Fruit fly (Drosophila melanogaster) whole organism, embryonic: Measurements from ENCODE around the gene CG33946.

Source experiments
- Abd-B ChIP-seq: fragments of 200-800 bp; sonication (Bioruptor generic); optimal IDR thresholded peaks from 2 replicates; lab custom pipeline; 2018; ENCODE audit warnings: missing biosample characterization, mild to moderate bottlenecking, missing genetic modification characterization, moderate library complexity
- B-H2 ChIP-seq: fragments of 200-800 bp; sonication (Bioruptor generic); optimal IDR thresholded peaks from 2 replicates; lab custom pipeline; 2018; ENCODE audit warnings: missing biosample characterization, mild to moderate bottlenecking, missing genetic modification characterization
- CG10565 ChIP-seq: fragments of 200-800 bp; sonication (Bioruptor generic); optimal IDR thresholded peaks from 3 replicates; lab custom pipeline; 2016; ENCODE audit warnings: missing biosample characterization, mild to moderate bottlenecking, missing genetic modification characterization
- CG11560 ChIP-seq: fragments of 200-800 bp; sonication (Bioruptor generic); IDR thresholded peaks from 3 replicates; pipeline ENCODE4 v1.3.6; 2022; ENCODE audit warnings: missing biosample characterization, missing genetic modification characterization
- CG11723 ChIP-seq: fragments of 200-800 bp; sonication (Bioruptor generic); optimal IDR thresholded peaks from 2 replicates; lab custom pipeline; 2017; ENCODE audit warnings: missing biosample characterization, mild to moderate bottlenecking, missing genetic modification characterization
- CG12942 ChIP-seq: fragments of 200-800 bp; sonication (Bioruptor generic); optimal IDR thresholded peaks from 3 replicates; lab custom pipeline; 2016; ENCODE audit warnings: missing biosample characterization, missing genetic modification characterization
- CG13894 ChIP-seq: fragments of 200-800 bp; sonication (Bioruptor generic); optimal IDR thresholded peaks from 3 replicates; lab custom pipeline; 2018; ENCODE audit warnings: missing biosample characterization, mild to moderate bottlenecking, missing genetic modification characterization, moderate library complexity
- CG15601 ChIP-seq: fragments of 200-800 bp; sonication (Bioruptor generic); optimal IDR thresholded peaks from 3 replicates; lab custom pipeline; 2019; ENCODE audit warnings: missing biosample characterization, mild to moderate bottlenecking, missing genetic modification characterization, moderate library complexity
- CG17829 ChIP-seq: fragments of 200-800 bp; optimal IDR thresholded peaks from 2 replicates; lab custom pipeline; 2019; ENCODE audit warnings: missing biosample characterization, mild to moderate bottlenecking, missing genetic modification characterization, moderate library complexity
- CG2889 ChIP-seq: fragments of 200-800 bp; sonication (Bioruptor generic); IDR thresholded peaks from 3 replicates; pipeline ENCODE4 v1.3.6; 2022; ENCODE audit warnings: missing biosample characterization, missing genetic modification characterization
- CG30020 ChIP-seq: fragments of 200-800 bp; optimal IDR thresholded peaks from 2 replicates; lab custom pipeline; 2019; ENCODE audit warnings: missing biosample characterization, mild to moderate bottlenecking, missing genetic modification characterization, moderate library complexity
- CG31224 ChIP-seq: fragments of 200-800 bp; sonication (Bioruptor generic); IDR thresholded peaks from 2 replicates; pipeline ENCODE4 v1.3.6; 2022; ENCODE audit warnings: missing biosample characterization, missing genetic modification characterization
- CG4404 ChIP-seq: fragments of 200-800 bp; sonication (Bioruptor generic); IDR thresholded peaks from 2 replicates; pipeline ENCODE4 v1.3.6; 2022; ENCODE audit warnings: missing biosample characterization, missing genetic modification characterization
- CG4854 ChIP-seq: fragments of 200-800 bp; sonication (Bioruptor generic); optimal IDR thresholded peaks from 2 replicates; lab custom pipeline; 2016; ENCODE audit warnings: missing biosample characterization, missing genetic modification characterization, inconsistent platforms
- CG6791 ChIP-seq: fragments of 200-800 bp; sonication (Bioruptor generic); IDR thresholded peaks from 3 replicates; pipeline ENCODE4 v1.3.6; 2022; ENCODE audit warnings: missing biosample characterization, missing genetic modification characterization; ENCODE audit not compliant: partially characterized antibody
- CG6813 ChIP-seq: fragments of 200-800 bp; sonication (Bioruptor generic); optimal IDR thresholded peaks from 2 replicates; lab custom pipeline; 2017; ENCODE audit warnings: missing biosample characterization, missing genetic modification characterization, mild to moderate bottlenecking, moderate library complexity, missing genetic modification reagents
- CG7372 ChIP-seq: fragments of 200-800 bp; sonication (Bioruptor generic); IDR thresholded peaks from 2 replicates; pipeline ENCODE4 v1.3.6; 2022; ENCODE audit warnings: missing biosample characterization, missing genetic modification characterization
- CG7839 ChIP-seq: fragments of 200-800 bp; sonication (Bioruptor generic); optimal IDR thresholded peaks from 3 replicates; lab custom pipeline; 2018; ENCODE audit warnings: missing biosample characterization, mild to moderate bottlenecking, missing genetic modification characterization, moderate library complexity
- CG8388 ChIP-seq: fragments of 200-800 bp; sonication (Bioruptor generic); optimal IDR thresholded peaks from 2 replicates; lab custom pipeline; 2019; ENCODE audit warnings: missing biosample characterization, mild to moderate bottlenecking, missing genetic modification characterization, moderate library complexity
- CG8478 ChIP-seq: fragments of >200 bp; optimal IDR thresholded peaks from 2 replicates; lab custom pipeline; 2018
- CG9215 ChIP-seq: fragments of 200-800 bp; sonication (Bioruptor generic); IDR thresholded peaks from 2 replicates; pipeline ENCODE4 v1.3.6; 2022; ENCODE audit warnings: missing biosample characterization, missing genetic modification characterization
- CG9876 ChIP-seq: fragments of 200-800 bp; sonication (Bioruptor generic); optimal IDR thresholded peaks from 2 replicates; lab custom pipeline; 2016; ENCODE audit warnings: missing biosample characterization, missing genetic modification characterization
- CkIIα-i1 ChIP-seq: fragments of 200-800 bp; sonication (Bioruptor generic); IDR thresholded peaks from 2 replicates; pipeline ENCODE4 v1.3.6; 2022; ENCODE audit warnings: missing biosample characterization, missing genetic modification characterization
- CoRest ChIP-seq: fragments of 200-800 bp; sonication (Bioruptor generic); optimal IDR thresholded peaks from 3 replicates; lab custom pipeline; 2018; ENCODE audit warnings: missing biosample characterization, mild to moderate bottlenecking, missing genetic modification characterization, moderate library complexity
- Fer1 ChIP-seq: fragments of 200-800 bp; sonication (Bioruptor generic); optimal IDR thresholded peaks from 2 replicates; lab custom pipeline; 2017; ENCODE audit warnings: missing biosample characterization, mild to moderate bottlenecking, missing genetic modification characterization
- Fer3 ChIP-seq: fragments of 200-800 bp; sonication (Bioruptor generic); optimal IDR thresholded peaks from 2 replicates; lab custom pipeline; 2018; ENCODE audit warnings: missing biosample characterization, mild to moderate bottlenecking, missing genetic modification characterization, moderate library complexity
- Mad ChIP-seq: fragments of 200-800 bp; sonication (Bioruptor generic); optimal IDR thresholded peaks from 2 replicates; lab custom pipeline; 2016; ENCODE audit warnings: missing biosample characterization, missing genetic modification characterization
- Ptx1 ChIP-seq: fragments of 200-800 bp; sonication (Bioruptor generic); IDR thresholded peaks from 2 replicates; pipeline ENCODE4 v1.3.6; 2022; ENCODE audit warnings: missing biosample characterization, missing genetic modification characterization
- Rx ChIP-seq: fragments of 200-800 bp; sonication (Bioruptor generic); IDR thresholded peaks from 2 replicates; pipeline ENCODE4 v1.3.6; 2022; ENCODE audit warnings: missing biosample characterization, missing genetic modification characterization
- ato ChIP-seq: fragments of 200-800 bp; sonication (Bioruptor generic); IDR thresholded peaks from 2 replicates; pipeline ENCODE4 v1.3.6; 2022; ENCODE audit warnings: missing biosample characterization, missing genetic modification characterization; ENCODE audit not compliant: partially characterized antibody
- br ChIP-seq: fragments of >200 bp; optimal IDR thresholded peaks from 2 replicates; lab custom pipeline; 2017
- bsh ChIP-seq, 2 experiments: fragments of 200-800 bp; sonication (Bioruptor generic); optimal IDR thresholded peaks; 2 replicates each; lab custom pipeline; 2017 to 2018; ENCODE audit warnings: mild to moderate bottlenecking in 2 of 2, missing biosample characterization in 2 of 2, missing genetic modification characterization in 2 of 2, moderate library complexity in 1 of 2
- chinmo ChIP-seq: fragments of 200-800 bp; sonication (Bioruptor generic); IDR thresholded peaks from 4 replicates; pipeline ENCODE4 v1.3.6; 2022; ENCODE audit warnings: missing biosample characterization, missing genetic modification characterization; ENCODE audit not compliant: partially characterized antibody
- crc ChIP-seq: fragments of 200-800 bp; sonication (Bioruptor generic); optimal IDR thresholded peaks from 2 replicates; lab custom pipeline; 2016; ENCODE audit warnings: missing biosample characterization, missing genetic modification characterization
- en ChIP-seq: fragments of 200-800 bp; sonication (Bioruptor generic); optimal IDR thresholded peaks from 2 replicates; lab custom pipeline; 2016; ENCODE audit warnings: missing biosample characterization, missing genetic modification characterization
- fd64A ChIP-seq: fragments of 200-800 bp; sonication (Bioruptor generic); optimal IDR thresholded peaks from 3 replicates; lab custom pipeline; 2018; ENCODE audit warnings: missing biosample characterization, mild to moderate bottlenecking, missing genetic modification characterization
- gcm ChIP-seq: fragments of 200-800 bp; sonication (Bioruptor generic); optimal IDR thresholded peaks from 2 replicates; lab custom pipeline; 2019; ENCODE audit warnings: missing biosample characterization, mild to moderate bottlenecking, missing genetic modification characterization, moderate library complexity
- kay ChIP-seq: fragments of 200-800 bp; sonication (Bioruptor generic); optimal IDR thresholded peaks from 2 replicates; lab custom pipeline; 2016; ENCODE audit warnings: missing biosample characterization, missing genetic modification characterization
- klu ChIP-seq: fragments of 200-800 bp; sonication (Bioruptor generic); IDR thresholded peaks from 2 replicates; pipeline ENCODE4 v1.3.6; 2022; ENCODE audit warnings: missing biosample characterization, missing genetic modification characterization
- lov ChIP-seq, 2 experiments: fragments of 200-800 bp in 1 of 2; fragments of >200 bp in 1 of 2; sonication (Bioruptor generic) in 1 of 2; IDR thresholded peaks in 1 of 2; optimal IDR thresholded peaks in 1 of 2; 2 replicates in 1 of 2; 3 replicates in 1 of 2; pipeline versions ENCODE4 v1.3.6 to Lab custom; 2017 to 2022; ENCODE audit warnings: missing biosample characterization in 1 of 2, missing genetic modification characterization in 1 of 2
- nerfin-2 ChIP-seq: fragments of 200-800 bp; sonication (Bioruptor generic); IDR thresholded peaks from 2 replicates; pipeline ENCODE4 v1.3.6; 2022; ENCODE audit warnings: missing biosample characterization, missing genetic modification characterization; ENCODE audit not compliant: partially characterized antibody
- oc ChIP-seq: fragments of 200-800 bp; sonication (Bioruptor generic); optimal IDR thresholded peaks from 2 replicates; lab custom pipeline; 2018; ENCODE audit warnings: missing biosample characterization, mild to moderate bottlenecking, missing genetic modification characterization, moderate library complexity
- repo ChIP-seq: fragments of 200-800 bp; sonication (Bioruptor generic); optimal IDR thresholded peaks from 2 replicates; lab custom pipeline; 2016; ENCODE audit warnings: missing biosample characterization, missing genetic modification characterization
- slp2 ChIP-seq: fragments of 200-800 bp; sonication (Bioruptor generic); optimal IDR thresholded peaks from 2 replicates; lab custom pipeline; 2016; ENCODE audit warnings: missing biosample characterization, missing genetic modification characterization
- sob ChIP-seq: fragments of 200-800 bp; sonication (Bioruptor generic); IDR thresholded peaks from 2 replicates; pipeline ENCODE4 v1.3.6; 2022; ENCODE audit warnings: missing biosample characterization, missing genetic modification characterization
- unpg ChIP-seq: fragments of 200-800 bp; sonication (Bioruptor generic); optimal IDR thresholded peaks from 3 replicates; lab custom pipeline; 2018; ENCODE audit warnings: missing biosample characterization, mild to moderate bottlenecking, missing genetic modification characterization, moderate library complexity
- vnd ChIP-seq: fragments of 200-800 bp; sonication (Bioruptor generic); IDR thresholded peaks from 3 replicates; pipeline ENCODE4 v1.3.6; 2022; ENCODE audit warnings: missing biosample characterization, missing genetic modification characterization; ENCODE audit not compliant: partially characterized antibody
- wek ChIP-seq: fragments of 200-800 bp; sonication (Bioruptor generic); optimal IDR thresholded peaks from 3 replicates; lab custom pipeline; 2018; ENCODE audit warnings: missing biosample characterization, mild to moderate bottlenecking, missing genetic modification characterization, moderate library complexity
- zfh2 ChIP-seq: fragments of 200-800 bp; sonication (Bioruptor generic); optimal IDR thresholded peaks from 2 replicates; lab custom pipeline; 2016; ENCODE audit warnings: missing biosample characterization, missing genetic modification characterization

Gene CG33946

DNA sequence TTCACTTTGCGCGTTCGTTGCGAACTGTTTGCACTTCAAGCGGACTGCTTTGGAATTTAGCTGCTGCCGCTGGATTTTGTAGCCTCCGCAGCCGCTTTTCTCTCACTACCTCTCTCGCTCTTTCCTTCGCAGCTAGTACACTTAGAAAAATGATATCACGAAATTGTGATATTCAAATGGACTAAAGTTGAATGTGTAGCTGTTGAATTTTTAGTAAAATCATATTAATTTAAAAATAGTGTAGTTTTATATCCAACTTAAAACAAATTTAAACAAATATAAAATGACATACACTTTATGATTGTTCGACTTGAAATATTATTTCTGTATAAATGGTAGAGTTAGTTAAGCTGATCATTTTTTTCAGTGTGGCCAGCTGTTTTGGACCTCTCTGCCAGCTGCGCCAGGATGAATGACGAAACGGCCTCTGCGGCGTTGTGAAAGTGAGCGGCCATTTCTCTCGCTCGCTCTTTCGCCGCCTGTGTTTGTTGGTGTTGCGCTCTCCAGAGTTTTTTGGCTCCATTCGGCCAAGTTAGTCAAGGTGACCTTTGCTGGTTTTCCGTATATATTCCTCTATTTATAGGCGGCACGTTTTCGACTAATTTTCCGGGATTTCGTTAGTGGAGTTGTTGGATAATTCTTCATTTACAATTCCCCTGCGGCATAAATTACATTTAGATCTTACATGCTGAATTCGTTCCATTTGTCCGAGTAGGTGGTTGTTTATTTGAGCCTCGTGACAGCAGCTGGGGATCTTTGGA, 42.4 kb downstream of the CG33946 start, which contains the start of gene Ldh (continued):
- TF ChIP-seq CG4854 (GFP tag; lab: Kevin White, UChicago) (peak; percentile 79), CG9876 (GFP tag; lab: Kevin White, UChicago) (no peak), CkIIα-i1 (no peak), Mad (GFP tag; lab: Kevin White, UChicago) (peak; percentile 86), Rx (GFP tag; lab: Robert Waterston, UW) (peak; percentile 76), CG6813 (GFP tag; lab: Kevin White, UChicago) (peak; percentile 95), CG10565 (GFP tag; lab: Kevin White, UChicago) (peak; percentile 59), ato (no peak), Fer3 (tag; lab: Kevin White, UChicago) (peak; percentile 92), unpg (peak; percentile 98), repo (GFP tag; lab: Kevin White, UChicago) (peak; percentile 56), Abd-B (peak; percentile 94), oc (tag; lab: Kevin White, UChicago) (peak; percentile 96), chinmo (GFP tag; lab: Robert Waterston, UW) (no peak), Fer1 (GFP tag; lab: Kevin White, UChicago) (peak; percentile 97), CG7372 (GFP tag; lab: Robert Waterston, UW) (peak; percentile 92), Ptx1 (GFP tag; lab: Robert Waterston, UW) (peak; percentile 93), vnd (GFP tag; lab: Robert Waterston, UW) (no peak), CG9215 (GFP tag; lab: Robert Waterston, UW) (peak; percentile 91), zfh2 (GFP tag; lab: Kevin White, UChicago) (peak; percentile 73), CG4404 (GFP tag; lab: Robert Waterston, UW) (peak; percentile 91), CG8388 (peak; percentile 96), CG8478 (lab: Kevin White, UChicago) (no peak), CG2889 (GFP tag; lab: Robert Waterston, UW) (peak; percentile 68; the same call in 2 of the 3 replicates), en (no peak), bsh (GFP tag; optimal IDR thresholded peaks at IDR 0.05; lab: Kevin White, UChicago) (peak; percentile 82 to 97), CG30020 (peak; percentile 85), CG15601 (tag; lab: Kevin White, UChicago) (peak; percentile 96), sob (peak; percentile 93), CG6791 (GFP tag; lab: Robert Waterston, UW) (no peak), crc (GFP tag; lab: Kevin White, UChicago) (peak; percentile 63), CG11560 (tag; lab: Robert Waterston, UW) (peak; percentile 83), B-H2 (GFP tag; lab: Kevin White, UChicago) (peak; percentile 95), CoRest (tag; lab: Kevin White, UChicago) (peak; percentile 98), lov (optimal IDR thresholded peaks at IDR 0.05; lab: Kevin White, UChicago) (no peak), lov (GFP tag; IDR thresholded peaks at IDR 0.05; lab: Robert Waterston, UW) (peak; percentile 84), kay (GFP tag; lab: Kevin White, UChicago) (peak; percentile 90), klu (GFP tag; lab: Robert Waterston, UW) (peak; percentile 90), CG11723 (GFP tag; lab: Kevin White, UChicago) (peak; percentile 92), nerfin-2 (no peak), CG13894 (tag; lab: Kevin White, UChicago) (peak; percentile 92), gcm (GFP tag; lab: Kevin White, UChicago) (peak; percentile 97), fd64A (peak; percentile 52), br (lab: Kevin White, UChicago) (no peak), CG17829 (tag; lab: Kevin White, UChicago) (peak; percentile 98), CG7839 (peak; percentile 98), CG12942 (peak; percentile 91), CG31224 (peak; percentile 84), slp2 (GFP tag; lab: Kevin White, UChicago) (peak; percentile 82), wek (GFP tag; lab: Kevin White, UChicago) (peak; percentile 73)
